Fruit fly (Drosophila melanogaster): ENCODE measurements around the gene CG15482.
A peak's percentile ranks its signal among the peaks of the same experiment; 100 is the strongest.

The CG15482 gene

dm6 chr2L:13176701-13177249 is 34.8 kb downstream of the CG15482 start, which contains the start of the genes Sfmbt and CG5439 (continued):
- TF ChIP-seq CG32772 (GFP tag; IDR thresholded peaks at IDR 0.05) (peak; percentile 52), CG10543 (GFP tag; optimal IDR thresholded peaks at IDR 0.05) (no peak), CG12659 (GFP tag; optimal IDR thresholded peaks at IDR 0.05) (peak; percentile 94), CG12942 (GFP tag; optimal IDR thresholded peaks at IDR 0.05) (peak; percentile 78), abd-A (tag; optimal IDR thresholded peaks at IDR 0.05) (no peak), Hr39 (optimal IDR thresholded peaks at IDR 0.05) (no peak), HLH54F (GFP tag; optimal IDR thresholded peaks at IDR 0.05) (peak; percentile 88), tll (GFP tag; optimal IDR thresholded peaks at IDR 0.05) (peak; percentile 59 to 80), Fer3 (tag; optimal IDR thresholded peaks at IDR 0.05) (no peak), CG12391 (tag; optimal IDR thresholded peaks at IDR 0.05) (peak; percentile 84), TFAM (GFP tag; optimal IDR thresholded peaks at IDR 0.05) (no peak), toy (GFP tag; IDR thresholded peaks at IDR 0.05) (no peak), Poxn (GFP tag; IDR thresholded peaks at IDR 0.05) (no peak; the same call in 1 of the 2 replicates), CoRest (tag; optimal IDR thresholded peaks at IDR 0.05) (peak; percentile 70), BtbVII (GFP tag; optimal IDR thresholded peaks at IDR 0.05) (peak; percentile 9), sens-2 (GFP tag; IDR thresholded peaks at IDR 0.05) (no peak), hbn (GFP tag; IDR thresholded peaks at IDR 0.05; ENCODE audit: partially characterized antibody) (no peak), NfI (GFP tag; optimal IDR thresholded peaks at IDR 0.05) (peak; percentile 74), bowl (GFP tag; IDR thresholded peaks at IDR 0.05) (no peak), nmo (GFP tag; optimal IDR thresholded peaks at IDR 0.05) (peak; percentile 91), CG12155 (GFP tag; optimal IDR thresholded peaks at IDR 0.05) (peak; percentile 81), zfh1 (GFP tag; IDR thresholded peaks at IDR 0.05) (0 out of 3 replicates have a peak, but pooled peaks have one; percentile 8), seq (GFP tag; IDR thresholded peaks at IDR 0.05) (no peak), Scr (GFP tag; IDR thresholded peaks at IDR 0.05; ENCODE audit: partially characterized antibody) (peak; percentile 53; the same call in 1 of the 2 replicates)

- no peak for TF ChIP-seq Antp (GFP tag; optimal IDR thresholded peaks at IDR 0.05)
- no peak for TF ChIP-seq ERR (GFP tag; optimal IDR thresholded peaks at IDR 0.05)
- no peak for TF ChIP-seq Sry-β (GFP tag; optimal IDR thresholded peaks at IDR 0.05)
- TF ChIP-seq ken (GFP tag; IDR thresholded peaks at IDR 0.05), result 0 out of 3 replicates have a peak, but pooled peaks have one; percentile 23
These were observed 35.5 kb downstream of the CG15482 start, which contains the start of gene CG43925 for dm6 chr2L:13176123-13176522. Gene CG43925, plus strand, starts transcription at chr2L:13176423.

- TF ChIP-seq CG30403 (GFP tag; optimal IDR thresholded peaks at IDR 0.05) (no peak), D (optimal IDR thresholded peaks at IDR 0.05) (no peak), D (GFP tag; optimal IDR thresholded peaks at IDR 0.05) (no peak), YL-1 (GFP tag; optimal IDR thresholded peaks at IDR 0.05) (peak; percentile 16), Side (GFP tag; optimal IDR thresholded peaks at IDR 0.05) (no peak), CG4360 (GFP tag; IDR thresholded peaks at IDR 0.05) (0 out of 2 replicates have a peak, but pooled peaks have one; percentile 46), lbe (GFP tag; optimal IDR thresholded peaks at IDR 0.05) (no peak), Dp (GFP tag; optimal IDR thresholded peaks at IDR 0.05) (peak; percentile 47), Neu2 (GFP tag; optimal IDR thresholded peaks at IDR 0.05; ENCODE audit: borderline replicate concordance) (no peak), mirr (GFP tag; optimal IDR thresholded peaks at IDR 0.05) (no peak), Sin3A (optimal IDR thresholded peaks at IDR 0.05) (peak; percentile 37), CG9876 (GFP tag; optimal IDR thresholded peaks at IDR 0.05) (no peak), CG34422 (GFP tag; IDR thresholded peaks at IDR 0.05) (peak; percentile 63; the same call in 1 of the 3 replicates), sr (GFP tag; IDR thresholded peaks at IDR 0.05) (no peak), Hr39 (optimal IDR thresholded peaks at IDR 0.05) (peak; percentile 83), nom (GFP tag; optimal IDR thresholded peaks at IDR 0.05) (peak; percentile 28), sens-2 (GFP tag; IDR thresholded peaks at IDR 0.05) (no peak), Scr (GFP tag; IDR thresholded peaks at IDR 0.05; ENCODE audit: partially characterized antibody) (0 out of 2 replicates have a peak, but pooled peaks have one; percentile 29), ac (GFP tag; optimal IDR thresholded peaks at IDR 0.05) (no peak), hkb (optimal IDR thresholded peaks at IDR 0.05) (no peak), hkb (GFP tag; IDR thresholded peaks at IDR 0.05) (peak; percentile 17; the same call in 1 of the 2 replicates), Trl (optimal IDR thresholded peaks at IDR 0.05) (peak; percentile 74 to 93), Trl (GFP tag; optimal IDR thresholded peaks at IDR 0.05) (no peak), Adf1 (GFP tag; IDR thresholded peaks at IDR 0.05) (peak; percentile 22; the same call in 1 of the 2 replicates)
These were observed 45.7 kb downstream of the CG15482 start, which contains the start of gene DnaJ-H for dm6 chr2L:13165802-13166347. Gene DnaJ-H, minus strand, starts transcription at chr2L:13166072.

Measured in whole organism, embryonic.